Fruit fly (Drosophila melanogaster) whole organism, embryonic: ENCODE data around the gene Dhdds.

Source experiments
- ATbp ChIP-seq: fragments of 200-800 bp; sonication (Bioruptor generic); optimal IDR thresholded peaks from 2 replicates; lab custom pipeline; 2017; ENCODE audit warnings: missing biosample characterization, mild to moderate bottlenecking, missing genetic modification characterization, missing genetic modification reagents
- Antp ChIP-seq: fragments of 200-800 bp; sonication (Bioruptor generic); optimal IDR thresholded peaks from 3 replicates; lab custom pipeline; 2016; ENCODE audit warnings: missing biosample characterization, missing genetic modification characterization
- CG10147 ChIP-seq: fragments of 200-800 bp; sonication (Bioruptor generic); optimal IDR thresholded peaks from 2 replicates; lab custom pipeline; 2019; ENCODE audit warnings: missing biosample characterization, mild to moderate bottlenecking, missing genetic modification characterization, moderate library complexity
- CG10274 ChIP-seq: fragments of 200-800 bp; sonication (Bioruptor generic); optimal IDR thresholded peaks from 3 replicates; lab custom pipeline; 2017; ENCODE audit warnings: missing biosample characterization, mild to moderate bottlenecking, missing genetic modification characterization
- CG11560 ChIP-seq: fragments of 200-800 bp; sonication (Bioruptor generic); IDR thresholded peaks from 3 replicates; pipeline ENCODE4 v1.3.6; 2022; ENCODE audit warnings: missing biosample characterization, missing genetic modification characterization
- CG12071 ChIP-seq: fragments of 200-800 bp; sonication (Bioruptor generic); optimal IDR thresholded peaks from 3 replicates; lab custom pipeline; 2018; ENCODE audit warnings: missing biosample characterization, mild to moderate bottlenecking, missing genetic modification characterization
- CG12769 ChIP-seq: fragments of 200-800 bp; sonication (Bioruptor generic); optimal IDR thresholded peaks from 2 replicates; lab custom pipeline; 2019; ENCODE audit warnings: missing biosample characterization, mild to moderate bottlenecking, missing genetic modification characterization, moderate library complexity
- CG13624 ChIP-seq: fragments of 200-800 bp; sonication (Bioruptor generic); optimal IDR thresholded peaks from 2 replicates; lab custom pipeline; 2016; ENCODE audit warnings: missing biosample characterization, missing genetic modification characterization
- CG14860 ChIP-seq: fragments of 200-800 bp; sonication (Bioruptor generic); IDR thresholded peaks from 3 replicates; pipeline ENCODE4 v1.3.6; 2022; ENCODE audit warnings: missing biosample characterization, missing genetic modification characterization; ENCODE audit not compliant: partially characterized antibody
- CG15601 ChIP-seq: fragments of 200-800 bp; sonication (Bioruptor generic); optimal IDR thresholded peaks from 3 replicates; lab custom pipeline; 2019; ENCODE audit warnings: missing biosample characterization, mild to moderate bottlenecking, missing genetic modification characterization, moderate library complexity
- CG2889 ChIP-seq: fragments of 200-800 bp; sonication (Bioruptor generic); IDR thresholded peaks from 3 replicates; pipeline ENCODE4 v1.3.6; 2022; ENCODE audit warnings: missing biosample characterization, missing genetic modification characterization
- CG31224 ChIP-seq: fragments of 200-800 bp; sonication (Bioruptor generic); IDR thresholded peaks from 2 replicates; pipeline ENCODE4 v1.3.6; 2022; ENCODE audit warnings: missing biosample characterization, missing genetic modification characterization
- CG32532 ChIP-seq: fragments of 200-800 bp; sonication (Bioruptor generic); IDR thresholded peaks from 2 replicates; pipeline ENCODE4 v1.3.6; 2022; ENCODE audit warnings: missing biosample characterization, missing genetic modification characterization
- CG3726 ChIP-seq: fragments of 200-800 bp; sonication (Bioruptor generic); IDR thresholded peaks from 3 replicates; pipeline ENCODE4, ENCODE4 v1.3.6; 2022; ENCODE audit warnings: missing biosample characterization, missing genetic modification characterization
- CG4328 ChIP-seq: fragments of 200-800 bp; sonication (Bioruptor generic); optimal IDR thresholded peaks from 3 replicates; lab custom pipeline; 2017; ENCODE audit warnings: missing biosample characterization, missing genetic modification reagents, missing genetic modification characterization
- CG5180 ChIP-seq: fragments of 200-800 bp; sonication (Bioruptor generic); optimal IDR thresholded peaks from 3 replicates; lab custom pipeline; 2017; ENCODE audit warnings: missing biosample characterization, missing genetic modification characterization, mild to moderate bottlenecking, moderate library complexity, missing genetic modification reagents
- CG6765 ChIP-seq: fragments of 200-800 bp; sonication (Bioruptor generic); optimal IDR thresholded peaks from 3 replicates; lab custom pipeline; 2017; ENCODE audit warnings: missing biosample characterization, mild to moderate bottlenecking, missing genetic modification characterization
- CG6791 ChIP-seq: fragments of 200-800 bp; sonication (Bioruptor generic); IDR thresholded peaks from 3 replicates; pipeline ENCODE4 v1.3.6; 2022; ENCODE audit warnings: missing biosample characterization, missing genetic modification characterization; ENCODE audit not compliant: partially characterized antibody
- CG7271 ChIP-seq: fragments of 200-800 bp; sonication (Bioruptor generic); optimal IDR thresholded peaks from 2 replicates; lab custom pipeline; 2018; ENCODE audit warnings: missing biosample characterization, mild to moderate bottlenecking, missing genetic modification characterization, moderate library complexity
- Chrac-16 ChIP-seq: fragments of 200-800 bp; sonication (Bioruptor generic); optimal IDR thresholded peaks from 3 replicates; lab custom pipeline; 2016; ENCODE audit warnings: missing biosample characterization, missing genetic modification characterization
- D19B ChIP-seq: fragments of 200-800 bp; sonication (Bioruptor generic); optimal IDR thresholded peaks from 2 replicates; lab custom pipeline; 2017; ENCODE audit warnings: missing biosample characterization, mild to moderate bottlenecking, missing genetic modification characterization
- Dek ChIP-seq: fragments of 200-800 bp; sonication (Bioruptor generic); optimal IDR thresholded peaks from 3 replicates; lab custom pipeline; 2019; ENCODE audit warnings: missing biosample characterization, mild to moderate bottlenecking, missing genetic modification characterization, moderate library complexity
- Eip74EF ChIP-seq, 2 experiments: fragments of 200-800 bp in 1 of 2; fragments of >200 bp in 1 of 2; sonication (Bioruptor generic) in 1 of 2; optimal IDR thresholded peaks; 2 replicates each; lab custom pipeline; 2017 to 2019; ENCODE audit warnings: missing biosample characterization in 2 of 2, missing genetic modification characterization in 2 of 2, mild to moderate bottlenecking in 1 of 2, moderate library complexity in 1 of 2
- Hmr ChIP-seq: fragments of 200-800 bp; sonication (Bioruptor generic); optimal IDR thresholded peaks from 3 replicates; lab custom pipeline; 2017; ENCODE audit warnings: mild to moderate bottlenecking, missing biosample characterization, missing genetic modification reagents, missing genetic modification characterization
- Hr78 ChIP-seq, 2 experiments: fragments of 200-800 bp in 1 of 2; fragments of >200 bp in 1 of 2; sonication (Bioruptor generic) in 1 of 2; optimal IDR thresholded peaks; 2 replicates each; lab custom pipeline; 2017 to 2019; ENCODE audit warnings: missing biosample characterization in 2 of 2, missing genetic modification characterization in 2 of 2, mild to moderate bottlenecking in 1 of 2, moderate library complexity in 1 of 2
- Lpt ChIP-seq: fragments of >200 bp; optimal IDR thresholded peaks from 2 replicates; lab custom pipeline; 2018; ENCODE audit warnings: missing biosample characterization, missing genetic modification characterization
- Mrtf ChIP-seq: fragments of 200-800 bp; sonication (Bioruptor generic); IDR thresholded peaks from 3 replicates; pipeline ENCODE4 v1.3.6; 2022; ENCODE audit warnings: missing biosample characterization, missing genetic modification characterization
- NFAT ChIP-seq: fragments of 200-800 bp; sonication (Bioruptor generic); IDR thresholded peaks from 2 replicates; pipeline ENCODE4 v1.3.6; 2022; ENCODE audit warnings: missing biosample characterization, missing genetic modification characterization
- PHDP ChIP-seq: fragments of 200-800 bp; sonication (Bioruptor generic); optimal IDR thresholded peaks from 3 replicates; lab custom pipeline; 2018; ENCODE audit warnings: missing biosample characterization, mild to moderate bottlenecking, missing genetic modification characterization, moderate library complexity
- Rfx ChIP-seq: fragments of 200-800 bp; sonication (Bioruptor generic); IDR thresholded peaks from 2 replicates; pipeline ENCODE4 v1.3.6; 2022; ENCODE audit warnings: missing biosample characterization, missing genetic modification characterization
- Sox102F ChIP-seq: fragments of 200-800 bp; sonication (Bioruptor generic); optimal IDR thresholded peaks from 2 replicates; lab custom pipeline; 2018; ENCODE audit warnings: missing biosample characterization, mild to moderate bottlenecking, missing genetic modification characterization, moderate library complexity
- Sry-β ChIP-seq: fragments of 200-800 bp; sonication (Bioruptor generic); optimal IDR thresholded peaks from 2 replicates; lab custom pipeline; 2018; ENCODE audit warnings: missing biosample characterization, mild to moderate bottlenecking, missing genetic modification characterization, moderate library complexity
- YL-1 ChIP-seq: fragments of 200-800 bp; sonication (Bioruptor generic); optimal IDR thresholded peaks from 3 replicates; lab custom pipeline; 2017; ENCODE audit warnings: missing biosample characterization, mild to moderate bottlenecking, missing genetic modification characterization
- abd-A ChIP-seq: fragments of 200-800 bp; sonication (Bioruptor generic); optimal IDR thresholded peaks from 3 replicates; lab custom pipeline; 2019; ENCODE audit warnings: missing biosample characterization, mild to moderate bottlenecking, missing genetic modification characterization, moderate library complexity
- cad ChIP-seq: fragments of >200 bp; optimal IDR thresholded peaks from 2 replicates; lab custom pipeline; 2017; ENCODE audit warnings: missing biosample characterization, missing genetic modification characterization
- en ChIP-seq: fragments of 200-800 bp; sonication (Bioruptor generic); optimal IDR thresholded peaks from 2 replicates; lab custom pipeline; 2016; ENCODE audit warnings: missing biosample characterization, missing genetic modification characterization
- fd64A ChIP-seq: fragments of 200-800 bp; sonication (Bioruptor generic); optimal IDR thresholded peaks from 3 replicates; lab custom pipeline; 2018; ENCODE audit warnings: missing biosample characterization, mild to moderate bottlenecking, missing genetic modification characterization
- gsb-n ChIP-seq: fragments of 200-800 bp; sonication (Bioruptor generic); optimal IDR thresholded peaks from 3 replicates; lab custom pipeline; 2018; ENCODE audit warnings: missing biosample characterization, mild to moderate bottlenecking, missing genetic modification characterization
- gt ChIP-seq: fragments of 200-800 bp; sonication (Bioruptor generic); IDR thresholded peaks from 2 replicates; pipeline ENCODE4 v1.3.6; 2022; ENCODE audit warnings: missing biosample characterization, missing genetic modification characterization
- h ChIP-seq: fragments of >200 bp; optimal IDR thresholded peaks from 2 replicates; lab custom pipeline; 2017
- nerfin-2 ChIP-seq: fragments of 200-800 bp; sonication (Bioruptor generic); IDR thresholded peaks from 2 replicates; pipeline ENCODE4 v1.3.6; 2022; ENCODE audit warnings: missing biosample characterization, missing genetic modification characterization; ENCODE audit not compliant: partially characterized antibody
- onecut ChIP-seq: fragments of 200-800 bp; sonication (Bioruptor generic); IDR thresholded peaks from 2 replicates; pipeline ENCODE4 v1.3.6; 2022; ENCODE audit warnings: missing biosample characterization, missing genetic modification characterization
- p53 ChIP-seq: fragments of 200-800 bp; sonication (Bioruptor generic); optimal IDR thresholded peaks from 2 replicates; lab custom pipeline; 2016; ENCODE audit warnings: missing biosample characterization, missing genetic modification characterization
- psq ChIP-seq: fragments of 200-800 bp; sonication (Bioruptor generic); optimal IDR thresholded peaks from 2 replicates; lab custom pipeline; 2017; ENCODE audit warnings: missing biosample characterization, missing genetic modification characterization
- pum ChIP-seq: fragments of 200-800 bp; sonication (Bioruptor generic); optimal IDR thresholded peaks from 2 replicates; lab custom pipeline; 2016; ENCODE audit warnings: missing biosample characterization, missing genetic modification characterization
- ro ChIP-seq: fragments of 200-800 bp; sonication (Bioruptor generic); IDR thresholded peaks from 2 replicates; pipeline ENCODE4 v1.3.6; 2022; ENCODE audit warnings: missing biosample characterization, missing genetic modification characterization
- sim ChIP-seq: fragments of 200-800 bp; sonication (Bioruptor generic); IDR thresholded peaks from 2 replicates; pipeline ENCODE4 v1.3.6; 2022; ENCODE audit warnings: missing biosample characterization, missing genetic modification characterization
- so ChIP-seq: fragments of 200-800 bp; sonication (Bioruptor generic); IDR thresholded peaks from 3 replicates; pipeline ENCODE4 v1.3.6; 2022; ENCODE audit warnings: missing biosample characterization, missing genetic modification characterization
- tgo ChIP-seq: fragments of 200-800 bp; sonication (Bioruptor generic); IDR thresholded peaks from 3 replicates; pipeline ENCODE4 v1.3.6; 2022; ENCODE audit warnings: missing biosample characterization, missing genetic modification characterization

The Dhdds gene

DNA sequence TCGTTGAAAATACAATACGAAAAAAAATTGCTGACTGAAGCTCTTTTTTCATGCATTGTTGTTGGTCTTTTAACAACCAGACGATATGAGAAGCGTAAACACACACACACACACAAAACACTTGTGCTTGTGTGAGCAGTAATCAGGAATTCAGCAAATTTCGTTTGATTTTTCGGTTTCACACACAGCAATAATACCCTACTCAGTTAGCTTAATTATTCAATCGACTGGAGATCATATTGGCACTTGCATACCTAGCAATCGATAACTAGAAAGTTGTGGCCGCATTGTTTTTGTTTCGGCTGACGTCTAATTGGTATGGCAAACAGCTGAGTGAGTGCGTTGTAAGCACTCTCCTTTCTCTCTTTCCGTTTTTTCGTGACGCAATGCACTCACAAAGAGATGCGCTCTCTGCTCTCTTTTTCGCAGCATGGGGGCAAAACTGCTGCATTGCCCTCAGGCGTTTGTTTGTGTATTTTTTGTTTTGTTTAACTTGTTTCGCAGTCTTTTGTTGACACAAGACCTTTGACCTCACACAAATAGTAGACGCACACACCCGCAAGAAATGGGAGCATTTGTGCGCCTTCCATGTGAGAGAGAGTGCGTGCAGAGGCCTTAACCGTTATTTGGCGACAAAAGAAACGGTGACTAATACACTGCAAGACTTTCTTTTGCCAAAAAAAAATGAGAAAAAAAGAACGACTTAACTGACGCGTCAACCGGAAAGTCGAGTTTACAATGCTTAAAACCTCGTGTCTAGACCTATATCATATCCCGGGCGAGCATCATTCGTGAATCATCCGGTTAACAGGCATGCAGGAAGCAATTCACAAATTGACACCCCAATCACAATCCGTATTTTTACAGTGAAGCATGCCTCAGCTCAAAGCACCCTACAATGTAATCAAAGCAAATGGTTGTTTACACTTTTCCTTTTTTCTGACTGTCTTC, 11.9 kb upstream of the Dhdds start (continued):
- TF ChIP-seq PHDP = peak; percentile 37
- no peak for TF ChIP-seq CG3726 (GFP tag; lab: Robert Waterston, UW)
- TF ChIP-seq Dek (tag; lab: Kevin White, UChicago) = no peak
- TF ChIP-seq CG10274 (GFP tag; lab: Kevin White, UChicago) = peak; percentile 97
- TF ChIP-seq CG32532 = 0 out of 2 replicates have a peak, but pooled peaks have one; percentile 24
- no peak for TF ChIP-seq Eip74EF (GFP tag; optimal IDR thresholded peaks at IDR 0.05; lab: Kevin White, UChicago)
- TF ChIP-seq CG14860 = no peak
- peak; percentile 54 for TF ChIP-seq CG12769
- TF ChIP-seq CG7271 (tag; lab: Kevin White, UChicago) = no peak
- no peak; the same call in 1 of the 2 replicates for TF ChIP-seq onecut (GFP tag; lab: Robert Waterston, UW)
- TF ChIP-seq sim (GFP tag; lab: Robert Waterston, UW) = no peak
- TF ChIP-seq psq (GFP tag; lab: Kevin White, UChicago) = no peak
- peak; percentile 33; the same call in 2 of the 3 replicates for TF ChIP-seq tgo (GFP tag; lab: Robert Waterston, UW)
- no peak for TF ChIP-seq gt (GFP tag; lab: Robert Waterston, UW)
- TF ChIP-seq Mrtf (GFP tag; lab: Robert Waterston, UW) = no peak
- no peak for TF ChIP-seq CG31224 (GFP tag; lab: Robert Waterston, UW)
- TF ChIP-seq Chrac-16 (GFP tag; lab: Kevin White, UChicago) = peak; percentile 5
- no peak for TF ChIP-seq Antp
- TF ChIP-seq CG6791 = no peak
- no peak for TF ChIP-seq CG4328 (GFP tag; lab: Kevin White, UChicago)
- TF ChIP-seq fd64A = no peak
- TF ChIP-seq Sox102F = peak; percentile 49
- no peak for TF ChIP-seq gsb-n (tag; lab: Kevin White, UChicago)
- TF ChIP-seq nerfin-2 (GFP tag; lab: Robert Waterston, UW) = no peak
- TF ChIP-seq Hmr (GFP tag; lab: Kevin White, UChicago) = peak; percentile 27
- TF ChIP-seq Lpt (GFP tag; lab: Kevin White, UChicago) = no peak
- TF ChIP-seq CG2889 (GFP tag; lab: Robert Waterston, UW) = no peak
- no peak for TF ChIP-seq cad (GFP tag; lab: Kevin White, UChicago)
- no peak for TF ChIP-seq CG5180 (GFP tag; lab: Kevin White, UChicago)
- TF ChIP-seq ATbp (GFP tag; lab: Kevin White, UChicago) = peak; percentile 37
- peak in 1 of 2 experiments; percentile 99 for TF ChIP-seq Hr78 (GFP tag; optimal IDR thresholded peaks at IDR 0.05; lab: Kevin White, UChicago)
- TF ChIP-seq NFAT (GFP tag; lab: Robert Waterston, UW) = no peak
- TF ChIP-seq so = no peak
- no peak for TF ChIP-seq h (lab: Kevin White, UChicago)
- no peak for TF ChIP-seq ro (GFP tag; lab: Robert Waterston, UW)
- no peak for TF ChIP-seq p53
- no peak for TF ChIP-seq CG13624 (GFP tag; lab: Kevin White, UChicago)
- no peak for TF ChIP-seq CG11560 (tag; lab: Robert Waterston, UW)
- no peak for TF ChIP-seq pum (GFP tag; lab: Kevin White, UChicago)
- peak; percentile 27 for TF ChIP-seq CG10147
- TF ChIP-seq Rfx (GFP tag; lab: Robert Waterston, UW) = peak; percentile 56
- TF ChIP-seq D19B (GFP tag; lab: Kevin White, UChicago) = peak; percentile 51
- TF ChIP-seq abd-A (tag; lab: Kevin White, UChicago) = peak; percentile 38
- TF ChIP-seq en (GFP tag; lab: Kevin White, UChicago) = no peak
- TF ChIP-seq Sry-β (GFP tag; lab: Kevin White, UChicago) = no peak
- no peak for TF ChIP-seq CG12071 (GFP tag; lab: Kevin White, UChicago)
- TF ChIP-seq YL-1 (GFP tag; lab: Kevin White, UChicago) = no peak
- no peak for TF ChIP-seq CG6765 (GFP tag; lab: Kevin White, UChicago)
- no peak for TF ChIP-seq CG15601 (tag; lab: Kevin White, UChicago)
